Worm (Caenorhabditis elegans): ENCODE measurements around the gene C49F5.13.

DNA sequence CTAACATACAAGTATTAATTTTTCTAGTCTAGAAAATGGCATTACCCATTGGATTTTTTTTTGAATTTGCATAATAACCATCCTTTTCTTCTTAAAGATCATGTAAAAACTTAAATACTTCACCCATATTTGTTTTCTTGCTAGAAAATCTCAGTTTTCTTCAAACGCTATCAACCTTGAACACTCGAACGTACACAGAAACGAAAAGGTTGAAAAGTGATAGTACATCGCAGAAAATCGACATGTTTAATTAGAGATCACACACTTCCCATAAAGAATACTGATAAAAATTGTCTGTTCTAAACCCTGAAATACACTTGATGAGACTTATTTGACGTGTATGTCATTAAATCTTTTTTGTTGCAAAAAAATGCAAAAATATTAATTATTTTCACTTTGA lies 33.6 kb upstream of the C49F5.13 start, which contains the start of gene F55G7.4:
- no peak for TF ChIP-seq unc-86 (tag; optimal IDR thresholded peaks at IDR 0.05)
- TF ChIP-seq pqm-1 (tag; optimal IDR thresholded peaks at IDR 0.05) = no peak

Data from whole organism, late embryonic.